Worm (Caenorhabditis elegans) whole organism, young adult: ENCODE results near the gene msp-77.
"Not testable (repeated sequence)": the region's sequence is repeated elsewhere in the genome, so short reads cannot be mapped to it uniquely, and the experiment has no call there.

Experiments used
- B0035.1 ChIP-seq: sonication (generic microtip); optimal IDR thresholded peaks from 2 replicates; lab custom pipeline; 2016; ENCODE audit warnings: missing genetic modification characterization, mild to moderate bottlenecking, missing compliant biosample characterization, missing genotype, missing genetic modification reagents
- C06A6.2 ChIP-seq: fragments of 200-800 bp; sonication (Bioruptor generic); conservative IDR thresholded peaks from 2 replicates; pipeline ENCODE4 v1.3.6; 2022; ENCODE audit warnings: missing genetic modification characterization, missing compliant biosample characterization
- F37B4.10 ChIP-seq: fragments of 200-800 bp; sonication (Bioruptor generic); IDR thresholded peaks from 2 replicates; pipeline ENCODE4 v1.3.6; 2022; ENCODE audit warnings: missing genetic modification characterization, missing compliant biosample characterization
- F49E8.2 ChIP-seq: sonication (generic microtip); optimal IDR thresholded peaks from 3 replicates; lab custom pipeline; 2017; ENCODE audit warnings: missing genetic modification characterization, mild to moderate bottlenecking, missing compliant biosample characterization, antibody characterized with exemption, moderate library complexity; ENCODE audit not compliant: insufficient read depth
- K12H6.12 ChIP-seq: fragments of 200-800 bp; sonication (Bioruptor generic); optimal IDR thresholded peaks from 2 replicates; lab custom pipeline; 2018; ENCODE audit warnings: mild to moderate bottlenecking, missing genetic modification characterization, missing compliant biosample characterization
- T07F8.4 ChIP-seq: sonication (generic microtip); optimal IDR thresholded peaks from 2 replicates; lab custom pipeline; 2016; ENCODE audit warnings: mild to moderate bottlenecking, missing genetic modification characterization, moderate library complexity, missing compliant biosample characterization
- Y53G8AR.9 ChIP-seq: fragments of 200-800 bp; sonication (Bioruptor generic); conservative IDR thresholded peaks from 2 replicates; pipeline ENCODE4 v1.3.6; 2022; ENCODE audit warnings: missing genetic modification reagents, missing genetic modification characterization, missing compliant biosample characterization
- Y79H2A.3 ChIP-seq: fragments of 200-800 bp; sonication (Bioruptor generic); conservative IDR thresholded peaks from 2 replicates; pipeline ENCODE4 v1.3.6; 2022; ENCODE audit warnings: missing genetic modification reagents, missing genetic modification characterization, missing compliant biosample characterization
- atf-7 ChIP-seq: sonication (generic microtip); optimal IDR thresholded peaks from 2 replicates; lab custom pipeline; 2017; ENCODE audit warnings: mild to moderate bottlenecking, missing genetic modification characterization, missing compliant biosample characterization
- athp-1 ChIP-seq: sonication (generic microtip); optimal IDR thresholded peaks from 2 replicates; lab custom pipeline; 2017; ENCODE audit warnings: mild to moderate bottlenecking, missing genetic modification characterization, missing compliant biosample characterization
- ccch-3 ChIP-seq: fragments of 200-800 bp; sonication (Bioruptor generic); optimal IDR thresholded peaks from 2 replicates; lab custom pipeline; 2018; ENCODE audit warnings: mild to moderate bottlenecking, missing genetic modification characterization, missing compliant biosample characterization
- cebp-1 ChIP-seq, 2 experiments: fragments of 200-800 bp in 1 of 2; sonication (Bioruptor generic) in 1 of 2; sonication (generic microtip) in 1 of 2; IDR thresholded peaks in 1 of 2; optimal IDR thresholded peaks in 1 of 2; 2 replicates each; pipeline versions ENCODE4 v1.3.6 to Lab custom; 2017 to 2022; ENCODE audit warnings: missing compliant biosample characterization in 2 of 2, missing genetic modification characterization in 2 of 2, mild to moderate bottlenecking in 1 of 2, missing genetic modification reagents in 1 of 2, moderate library complexity in 1 of 2
- ceh-79 ChIP-seq: sonication (generic microtip); optimal IDR thresholded peaks from 2 replicates; lab custom pipeline; 2017; ENCODE audit warnings: mild to moderate bottlenecking, missing genetic modification characterization, missing compliant biosample characterization
- ceh-91 ChIP-seq: fragments of 200-800 bp; sonication (Bioruptor generic); IDR thresholded peaks from 2 replicates; pipeline ENCODE4 v1.3.6; 2022; ENCODE audit warnings: missing genetic modification reagents, missing genetic modification characterization, missing compliant biosample characterization
- chd-7 ChIP-seq: sonication (generic microtip); optimal IDR thresholded peaks from 2 replicates; lab custom pipeline; 2016; ENCODE audit warnings: mild to moderate bottlenecking, missing genetic modification characterization, moderate library complexity, missing compliant biosample characterization
- dpff-1 ChIP-seq: sonication (generic microtip); optimal IDR thresholded peaks from 2 replicates; lab custom pipeline; 2017; ENCODE audit warnings: mild to moderate bottlenecking, missing genetic modification characterization, missing compliant biosample characterization
- egrh-3 ChIP-seq: fragments of 200-800 bp; sonication (Bioruptor generic); IDR thresholded peaks from 2 replicates; pipeline ENCODE4 v1.3.6; 2022; ENCODE audit warnings: missing genetic modification reagents, missing genetic modification characterization, missing compliant biosample characterization
- ekl-4 ChIP-seq: fragments of 200-800 bp; sonication (Bioruptor generic); IDR thresholded peaks from 2 replicates; pipeline ENCODE4 v1.3.6; 2022; ENCODE audit warnings: missing genetic modification reagents, missing genetic modification characterization, missing compliant biosample characterization
- hlh-26 ChIP-seq: fragments of 200-800 bp; sonication (Bioruptor generic); conservative IDR thresholded peaks from 2 replicates; pipeline ENCODE4 v1.3.6; 2022; ENCODE audit warnings: missing genetic modification reagents, missing genetic modification characterization, missing compliant biosample characterization
- lag-1 ChIP-seq: fragments of 200-800 bp; sonication (Bioruptor generic); IDR thresholded peaks from 2 replicates; pipeline ENCODE4 v1.3.6; 2022; ENCODE audit warnings: missing genetic modification reagents, missing genetic modification characterization, missing compliant biosample characterization
- lin-40 ChIP-seq: sonication (generic microtip); optimal IDR thresholded peaks from 2 replicates; lab custom pipeline; 2016; ENCODE audit warnings: missing genetic modification characterization, mild to moderate bottlenecking, missing compliant biosample characterization, missing genotype, missing genetic modification reagents
- lsl-1 ChIP-seq: fragments of 200-800 bp; sonication (Bioruptor generic); optimal IDR thresholded peaks from 2 replicates; lab custom pipeline; 2018; ENCODE audit warnings: mild to moderate bottlenecking, missing genetic modification characterization, moderate library complexity, missing compliant biosample characterization
- madf-10 ChIP-seq: sonication (generic microtip); optimal IDR thresholded peaks from 2 replicates; lab custom pipeline; 2016; ENCODE audit warnings: mild to moderate bottlenecking, missing genetic modification characterization, missing compliant biosample characterization
- madf-6 ChIP-seq: fragments of 200-800 bp; sonication (Bioruptor generic); IDR thresholded peaks from 2 replicates; pipeline ENCODE4 v1.3.6; 2022; ENCODE audit warnings: missing genetic modification reagents, missing genetic modification characterization, missing compliant biosample characterization
- nfya-1 ChIP-seq: sonication (generic microtip); optimal IDR thresholded peaks from 2 replicates; lab custom pipeline; 2017; ENCODE audit warnings: antibody characterized with exemption, missing compliant biosample characterization, missing genetic modification characterization, borderline replicate concordance; ENCODE audit not compliant: insufficient read depth
- nfya-2 ChIP-seq: fragments of 200-800 bp; sonication (Bioruptor generic); IDR thresholded peaks from 2 replicates; pipeline ENCODE4 v1.3.6; 2022; ENCODE audit warnings: missing genetic modification reagents, missing genetic modification characterization, missing compliant biosample characterization
- nfyb-1 ChIP-seq: fragments of 200-800 bp; sonication (Bioruptor generic); IDR thresholded peaks from 2 replicates; pipeline ENCODE4 v1.3.6; 2022; ENCODE audit warnings: missing genetic modification reagents, missing genetic modification characterization, missing compliant biosample characterization
- nhr-179 ChIP-seq: sonication (generic microtip); optimal IDR thresholded peaks from 2 replicates; lab custom pipeline; 2016; ENCODE audit warnings: mild to moderate bottlenecking, missing genetic modification characterization, missing compliant biosample characterization
- nhr-27 ChIP-seq: fragments of 200-800 bp; sonication (Bioruptor generic); optimal IDR thresholded peaks from 2 replicates; lab custom pipeline; 2018; ENCODE audit warnings: mild to moderate bottlenecking, missing genetic modification characterization, moderate library complexity, missing compliant biosample characterization
- nhr-90 ChIP-seq: sonication (generic microtip); optimal IDR thresholded peaks from 2 replicates; lab custom pipeline; 2016; ENCODE audit warnings: missing genotype, mild to moderate bottlenecking, missing genetic modification characterization, missing compliant biosample characterization
- repo-1 ChIP-seq: sonication (generic microtip); optimal IDR thresholded peaks from 2 replicates; lab custom pipeline; 2017; ENCODE audit warnings: mild to moderate bottlenecking, missing genetic modification characterization, missing compliant biosample characterization
- sdz-38 ChIP-seq: sonication (generic microtip); optimal IDR thresholded peaks from 2 replicates; lab custom pipeline; 2016; ENCODE audit warnings: missing genotype, missing genetic modification characterization, missing compliant biosample characterization
- sea-2 ChIP-seq: fragments of 200-800 bp; sonication (Bioruptor generic); IDR thresholded peaks from 2 replicates; pipeline ENCODE4 v1.3.6; 2022; ENCODE audit warnings: missing genetic modification characterization, missing compliant biosample characterization
- sptf-2 ChIP-seq: fragments of 200-800 bp; sonication (Bioruptor generic); optimal IDR thresholded peaks from 2 replicates; lab custom pipeline; 2018; ENCODE audit warnings: mild to moderate bottlenecking, missing genetic modification characterization, missing compliant biosample characterization
- tbp1 ChIP-seq: fragments of 200-800 bp; sonication (Bioruptor generic); optimal IDR thresholded peaks from 2 replicates; lab custom pipeline; 2018; ENCODE audit warnings: mild to moderate bottlenecking, missing genetic modification characterization, missing compliant biosample characterization
- tbx-9 ChIP-seq: sonication (generic microtip); optimal IDR thresholded peaks from 2 replicates; lab custom pipeline; 2016; ENCODE audit warnings: borderline replicate concordance, missing genetic modification characterization, inconsistent platforms, missing compliant biosample characterization
- unc-62 ChIP-seq: fragments of 150-350 bp; optimal IDR thresholded peaks from 2 replicates; lab custom pipeline; 2014; ENCODE audit warnings: missing biosample characterization, missing genetic modification reagents, missing genetic modification characterization
- zim-3 ChIP-seq: sonication (generic microtip); optimal IDR thresholded peaks from 2 replicates; lab custom pipeline; 2017; ENCODE audit warnings: mild to moderate bottlenecking, missing genetic modification characterization, moderate library complexity, missing compliant biosample characterization
- ztf-18 ChIP-seq: sonication (generic microtip); optimal IDR thresholded peaks from 2 replicates; lab custom pipeline; 2016; ENCODE audit warnings: missing genotype, mild to moderate bottlenecking, missing genetic modification characterization, missing compliant biosample characterization
- ztf-26 ChIP-seq: sonication (generic microtip); optimal IDR thresholded peaks from 2 replicates; lab custom pipeline; 2017; ENCODE audit warnings: missing genetic modification characterization, missing compliant biosample characterization

msp-77 gene

DNA sequence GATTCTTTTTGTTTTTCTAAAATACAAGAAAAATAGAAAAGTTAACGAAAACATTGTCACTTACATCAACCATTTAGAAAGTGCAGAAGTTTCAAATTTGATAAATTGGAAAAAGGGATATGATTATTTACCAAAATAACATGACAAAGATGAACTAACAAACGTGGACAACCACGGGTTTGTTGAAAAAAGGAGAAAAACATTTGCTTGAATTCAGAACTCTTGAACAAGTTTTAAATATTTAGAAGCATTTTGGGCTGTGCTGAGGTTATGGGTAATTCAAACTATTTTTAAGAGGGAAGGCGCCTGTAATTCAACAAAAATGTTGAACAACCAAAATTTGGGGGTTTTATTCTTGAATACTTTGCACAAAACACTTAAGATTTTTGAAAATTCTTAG, 4.6 kb upstream of the msp-77 start, which contains the start of gene ttbk-3:
ttbk-3 (minus strand) TSS at position 101 of the 400 bp plus-strand sequence.
- TF ChIP-seq K12H6.12 (tag; lab: Kevin White, UChicago), result no peak
- TF ChIP-seq repo-1 (tag; lab: Kevin White, UChicago), result no peak
- TF ChIP-seq hlh-26 (GFP tag; lab: Robert Waterston, UW), result no peak
- no peak for TF ChIP-seq sea-2 (GFP tag; lab: Robert Waterston, UW)
- TF ChIP-seq, all 124 proteins: peak for 0

DNA sequence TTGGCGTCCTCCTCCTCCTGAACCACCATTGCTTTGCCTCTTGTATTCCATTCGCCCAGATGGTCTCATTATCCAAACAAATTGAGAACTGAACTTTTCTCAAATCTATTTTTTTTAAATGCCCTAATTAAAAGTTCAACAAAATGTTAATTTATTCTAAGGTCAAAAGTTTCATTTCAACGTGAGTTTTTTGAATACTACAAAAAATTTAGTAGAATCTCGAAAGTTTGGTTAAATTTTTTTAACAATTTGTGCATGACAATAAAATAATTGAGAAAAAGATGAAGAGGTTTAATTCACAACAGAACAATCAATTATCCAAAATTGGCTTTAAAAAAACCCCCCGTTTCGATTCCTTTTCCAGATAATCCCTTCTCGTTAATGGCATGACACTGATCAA, 2.5 kb upstream of the msp-77 start, which contains the start of gene F32B6.4:
F32B6.4 (minus strand) TSS at position 101 of the 400 bp plus-strand sequence.
- TF ChIP-seq zim-3 (tag; lab: Kevin White, UChicago) (no peak), cebp-1 (GFP tag; IDR thresholded peaks at IDR 0.05; lab: Robert Waterston, UW) (no peak), cebp-1 (tag; optimal IDR thresholded peaks at IDR 0.05; lab: Kevin White, UChicago) (no peak), K12H6.12 (tag; lab: Kevin White, UChicago) (no peak), nhr-179 (tag; lab: Kevin White, UChicago) (no peak), ceh-91 (GFP tag; lab: Robert Waterston, UW) (no peak), unc-62 (GFP tag; lab: Kevin White, UChicago) (no peak), ztf-26 (tag; lab: Kevin White, UChicago) (no peak), nfyb-1 (no peak), sdz-38 (tag; lab: Kevin White, UChicago) (no peak)

DNA sequence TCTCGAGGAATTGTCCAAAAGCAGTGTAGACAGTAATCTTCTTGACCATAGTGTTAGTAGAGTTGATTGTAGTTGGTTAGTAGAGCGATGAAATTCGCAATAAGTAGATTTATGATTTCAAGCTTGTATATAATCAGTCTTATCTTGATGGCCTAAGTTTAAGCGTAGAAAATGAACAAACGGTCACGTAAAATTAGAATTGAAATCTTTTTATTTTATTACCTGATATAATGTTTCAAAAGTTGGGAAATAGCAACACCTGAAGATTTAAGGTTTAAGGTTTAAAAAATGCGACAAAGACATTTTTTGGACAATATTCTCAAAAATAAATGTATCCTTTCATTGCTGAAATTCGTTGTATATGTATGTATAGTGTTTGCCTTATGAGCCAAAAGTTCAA, 782 bp upstream of the msp-77 start, which contains the start of gene sss-1:
sss-1 (minus strand) TSS at position 101 of the 400 bp plus-strand sequence.
- TF ChIP-seq ekl-4, nfya-2, madf-6 (GFP tag; lab: Robert Waterston, UW): not testable (repeated sequence)
- TF ChIP-seq, all 124 proteins: peak for 0; not testable (repeated sequence) for 124

DNA sequence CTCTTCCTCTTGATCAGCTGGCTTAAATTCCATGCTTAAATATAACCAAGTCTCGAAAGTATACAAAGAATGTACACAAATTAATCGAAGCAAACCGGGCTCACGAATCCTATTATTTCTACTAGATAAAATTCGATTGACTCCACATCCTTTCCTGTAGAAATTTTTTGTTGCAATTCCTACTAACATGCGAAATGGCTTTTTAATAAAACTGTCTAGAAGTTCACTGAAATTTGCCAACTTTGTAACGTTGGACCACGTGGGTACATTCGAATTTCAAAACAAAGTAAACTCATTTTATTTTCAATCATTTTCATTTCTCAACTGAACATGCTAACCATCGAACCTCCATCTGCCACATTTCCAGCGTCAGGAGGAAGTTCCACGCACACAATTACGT, 657 bp downstream of the msp-77 start, which contains the start of gene ssp-32:
ssp-32 (plus strand) TSS at position 301 of the 400 bp plus-strand sequence.
- no peak for TF ChIP-seq lin-40 (tag; lab: Kevin White, UChicago)
- no peak for TF ChIP-seq ztf-26 (tag; lab: Kevin White, UChicago)
- TF ChIP-seq repo-1 (tag; lab: Kevin White, UChicago), result no peak
- no peak for TF ChIP-seq C06A6.2 (GFP tag; lab: Robert Waterston, UW)
- TF ChIP-seq nhr-90 (tag; lab: Kevin White, UChicago), result no peak
- TF ChIP-seq ztf-18 (tag; lab: Kevin White, UChicago), result no peak
- TF ChIP-seq tbx-9 (tag; lab: Kevin White, UChicago), result no peak
- no peak for TF ChIP-seq lag-1
- TF ChIP-seq, all 124 proteins: peak for 0

DNA sequence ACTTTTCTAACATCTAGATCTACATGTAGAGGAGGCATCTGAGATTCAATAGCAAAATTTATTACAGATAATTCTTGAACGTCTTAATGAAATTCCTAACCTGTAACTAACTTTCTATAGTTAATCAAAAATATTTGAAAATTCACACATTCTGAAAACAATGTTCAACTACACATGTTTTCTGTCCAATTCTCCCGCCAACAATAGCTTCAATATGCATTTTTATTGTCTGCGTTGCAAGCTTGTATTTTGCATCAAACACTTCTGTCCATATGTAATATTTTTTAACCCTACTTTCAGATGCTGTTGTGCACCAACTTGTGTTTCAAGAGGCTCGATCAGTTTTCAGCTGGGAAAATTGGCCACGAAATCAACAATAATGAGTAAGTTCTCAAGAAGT, 4.3 kb downstream of the msp-77 start, which contains the start of gene tbc-3:
tbc-3 (plus strand) TSS at position 301 of the 400 bp plus-strand sequence.
- no peak for TF ChIP-seq nhr-27 (tag; lab: Kevin White, UChicago)
- TF ChIP-seq ceh-79 (tag; lab: Kevin White, UChicago), result no peak
- no peak for TF ChIP-seq lsl-1 (GFP tag; lab: Kevin White, UChicago)
- TF ChIP-seq Y53G8AR.9 (GFP tag; lab: Robert Waterston, UW), result no peak
- no peak for TF ChIP-seq atf-7 (tag; lab: Kevin White, UChicago)
- no peak for TF ChIP-seq F37B4.10 (GFP tag; lab: Robert Waterston, UW)
- TF ChIP-seq F49E8.2 (tag; lab: Kevin White, UChicago), result no peak
- no peak for TF ChIP-seq egrh-3 (GFP tag; lab: Robert Waterston, UW)
- TF ChIP-seq B0035.1 (tag; lab: Kevin White, UChicago), result no peak
- TF ChIP-seq sptf-2 (GFP tag; lab: Kevin White, UChicago), result no peak
- TF ChIP-seq ccch-3 (GFP tag; lab: Kevin White, UChicago), result no peak
- no peak for TF ChIP-seq madf-10
- no peak for TF ChIP-seq nfya-1 (tag; lab: Kevin White, UChicago)
- no peak for TF ChIP-seq tbp1 (GFP tag; lab: Kevin White, UChicago)
- TF ChIP-seq athp-1 (tag; lab: Kevin White, UChicago), result no peak
- TF ChIP-seq Y79H2A.3, result no peak
- TF ChIP-seq chd-7, result no peak
- TF ChIP-seq dpff-1 (tag; lab: Kevin White, UChicago), result no peak
- no peak for TF ChIP-seq T07F8.4 (tag; lab: Kevin White, UChicago)
